Worm (Caenorhabditis elegans) whole organism, L4 larva: ENCODE data around the gene fbxb-97.

Experiments used
- ama-1 ChIP-seq: fragments of 150-350 bp; optimal IDR thresholded peaks from 2 replicates; lab custom pipeline; 2014; ENCODE audit warnings: inconsistent platforms, mixed read lengths
- nhr-102 ChIP-seq: sonication (generic microtip); optimal IDR thresholded peaks from 2 replicates; lab custom pipeline; 2016; ENCODE audit warnings: mild to moderate bottlenecking, missing genetic modification characterization, moderate library complexity, missing compliant biosample characterization

ce11 chrII:1893912-1894311, 46.0 kb upstream of the fbxb-97 start, which contains the start of gene C16C4.1:
- TF ChIP-seq ama-1 = no peak
- TF ChIP-seq nhr-102 (tag; lab: Kevin White, UChicago) = no peak
